Fruit fly (Drosophila melanogaster) whole organism, embryonic: ENCODE results near the gene brat.

Experiments used
- Bdp1 ChIP-seq: fragments of 200-800 bp; sonication (Bioruptor generic); optimal IDR thresholded peaks from 3 replicates; lab custom pipeline; 2016; ENCODE audit warnings: missing biosample characterization, missing genetic modification characterization
- Blimp-1 ChIP-seq: fragments of 200-800 bp; sonication (Bioruptor generic); optimal IDR thresholded peaks from 3 replicates; lab custom pipeline; 2018; ENCODE audit warnings: missing biosample characterization, missing genetic modification characterization, mild to moderate bottlenecking, moderate library complexity, missing genetic modification reagents
- CG10959 ChIP-seq: fragments of 200-800 bp; sonication (Bioruptor generic); IDR thresholded peaks from 2 replicates; pipeline ENCODE4 v1.3.6; 2022; ENCODE audit warnings: missing biosample characterization, missing genetic modification characterization
- CG11723 ChIP-seq: fragments of 200-800 bp; sonication (Bioruptor generic); optimal IDR thresholded peaks from 2 replicates; lab custom pipeline; 2017; ENCODE audit warnings: missing biosample characterization, mild to moderate bottlenecking, missing genetic modification characterization
- CG12299 ChIP-seq: fragments of 200-800 bp; sonication (Bioruptor generic); optimal IDR thresholded peaks from 2 replicates; lab custom pipeline; 2018; ENCODE audit warnings: missing biosample characterization, mild to moderate bottlenecking, missing genetic modification characterization
- CG14667 ChIP-seq: fragments of 200-800 bp; sonication (Bioruptor generic); IDR thresholded peaks from 2 replicates; pipeline ENCODE4 v1.3.6; 2022; ENCODE audit warnings: missing biosample characterization, missing genetic modification characterization
- CG15479 ChIP-seq: fragments of 200-800 bp; sonication (Bioruptor generic); optimal IDR thresholded peaks from 3 replicates; lab custom pipeline; 2019; ENCODE audit warnings: missing biosample characterization, mild to moderate bottlenecking, missing genetic modification characterization, moderate library complexity
- CG1602 ChIP-seq: fragments of 200-800 bp; sonication (Bioruptor generic); optimal IDR thresholded peaks from 3 replicates; lab custom pipeline; 2016; ENCODE audit warnings: missing biosample characterization, missing genetic modification characterization
- CG17328 ChIP-seq: fragments of 200-800 bp; sonication (Bioruptor generic); IDR thresholded peaks from 2 replicates; pipeline ENCODE4 v1.3.6; 2022; ENCODE audit warnings: missing biosample characterization, missing genetic modification characterization
- CG1832 ChIP-seq: fragments of 200-800 bp; sonication (Bioruptor generic); optimal IDR thresholded peaks from 2 replicates; lab custom pipeline; 2017; ENCODE audit warnings: missing biosample characterization, mild to moderate bottlenecking, missing genetic modification characterization, inconsistent platforms
- CG2202 ChIP-seq: fragments of 200-800 bp; sonication (Bioruptor generic); optimal IDR thresholded peaks from 2 replicates; lab custom pipeline; 2018; ENCODE audit warnings: missing biosample characterization, mild to moderate bottlenecking, missing genetic modification characterization
- CG2678 ChIP-seq: fragments of 200-800 bp; sonication (Bioruptor generic); optimal IDR thresholded peaks from 3 replicates; lab custom pipeline; 2019; ENCODE audit warnings: missing biosample characterization, mild to moderate bottlenecking, missing genetic modification characterization, moderate library complexity
- CG43689 ChIP-seq: fragments of 200-800 bp; sonication (Bioruptor generic); IDR thresholded peaks from 2 replicates; pipeline ENCODE4 v1.3.6; 2022; ENCODE audit warnings: missing biosample characterization, missing genetic modification characterization
- CG7372 ChIP-seq: fragments of 200-800 bp; sonication (Bioruptor generic); IDR thresholded peaks from 2 replicates; pipeline ENCODE4 v1.3.6; 2022; ENCODE audit warnings: missing biosample characterization, missing genetic modification characterization
- CG8290 ChIP-seq, 3 experiments: fragments of 200-800 bp; sonication (Bioruptor generic); optimal IDR thresholded peaks; 2 replicates each; lab custom pipeline; 2016 to 2019; ENCODE audit warnings: missing biosample characterization in 3 of 3, missing genetic modification characterization in 3 of 3, mild to moderate bottlenecking in 2 of 3, moderate library complexity in 1 of 3
- D ChIP-seq, 2 experiments: fragments of 200-800 bp in 1 of 2; fragments of >200 bp in 1 of 2; sonication (Bioruptor generic) in 1 of 2; optimal IDR thresholded peaks; 2 replicates in 1 of 2; 3 replicates in 1 of 2; lab custom pipeline; 2017; ENCODE audit warnings: mild to moderate bottlenecking in 1 of 2, missing biosample characterization in 1 of 2, missing genetic modification characterization in 1 of 2, missing genetic modification reagents in 1 of 2
- Deaf1 ChIP-seq: fragments of 200-800 bp; optimal IDR thresholded peaks from 3 replicates; lab custom pipeline; 2019; ENCODE audit warnings: missing biosample characterization, mild to moderate bottlenecking, missing genetic modification characterization, moderate library complexity
- Dip2 ChIP-seq: fragments of 200-800 bp; sonication (Bioruptor generic); IDR thresholded peaks from 2 replicates; pipeline ENCODE4 v1.3.6; 2022; ENCODE audit warnings: missing biosample characterization, missing genetic modification characterization
- Hr51 ChIP-seq, 2 experiments: fragments of 200-800 bp; sonication (Bioruptor generic); optimal IDR thresholded peaks; 2 replicates in 1 of 2; 3 replicates in 1 of 2; lab custom pipeline; 2016 to 2018; ENCODE audit warnings: missing biosample characterization in 2 of 2, missing genetic modification characterization in 2 of 2, mild to moderate bottlenecking in 1 of 2, moderate library complexity in 1 of 2
- Kr ChIP-seq: fragments of 200-800 bp; sonication (Bioruptor generic); optimal IDR thresholded peaks from 2 replicates; lab custom pipeline; 2017; ENCODE audit warnings: missing biosample characterization, mild to moderate bottlenecking, missing genetic modification characterization
- Med ChIP-seq: fragments of 200-800 bp; sonication (Bioruptor generic); peaks from one replicate; lab custom pipeline; 2016; ENCODE audit warnings: missing biosample characterization, missing genetic modification characterization, mild to moderate bottlenecking, inconsistent platforms, moderate library complexity
- Mrtf ChIP-seq: fragments of 200-800 bp; sonication (Bioruptor generic); IDR thresholded peaks from 3 replicates; pipeline ENCODE4 v1.3.6; 2022; ENCODE audit warnings: missing biosample characterization, missing genetic modification characterization
- Nf-YB ChIP-seq: fragments of 200-800 bp; sonication (Bioruptor generic); optimal IDR thresholded peaks from 3 replicates; lab custom pipeline; 2019; ENCODE audit warnings: missing biosample characterization, mild to moderate bottlenecking, missing genetic modification characterization, moderate library complexity
- NfI ChIP-seq: fragments of 200-800 bp; sonication (Bioruptor generic); optimal IDR thresholded peaks from 3 replicates; lab custom pipeline; 2018; ENCODE audit warnings: missing biosample characterization, mild to moderate bottlenecking, missing genetic modification characterization, moderate library complexity
- Sox100B ChIP-seq: fragments of 200-800 bp; sonication (Bioruptor generic); optimal IDR thresholded peaks from 3 replicates; lab custom pipeline; 2018; ENCODE audit warnings: missing biosample characterization, mild to moderate bottlenecking, missing genetic modification characterization
- Sox102F ChIP-seq: fragments of 200-800 bp; sonication (Bioruptor generic); optimal IDR thresholded peaks from 2 replicates; lab custom pipeline; 2018; ENCODE audit warnings: missing biosample characterization, mild to moderate bottlenecking, missing genetic modification characterization, moderate library complexity
- Stat92E ChIP-seq, 3 experiments: fragments of >200 bp in 2 of 3; fragments of 200-800 bp in 1 of 3; sonication (Bioruptor generic) in 1 of 3; optimal IDR thresholded peaks; 2 replicates each; lab custom pipeline; 2017 to 2019; ENCODE audit warnings: missing biosample characterization in 3 of 3, missing genetic modification characterization in 3 of 3, mild to moderate bottlenecking in 1 of 3, moderate library complexity in 1 of 3
- br ChIP-seq: fragments of >200 bp; optimal IDR thresholded peaks from 2 replicates; lab custom pipeline; 2017
- cas ChIP-seq: fragments of 200-800 bp; sonication (Bioruptor generic); IDR thresholded peaks from 2 replicates; pipeline ENCODE4 v1.3.6; 2022; ENCODE audit warnings: missing biosample characterization, missing genetic modification characterization
- caup ChIP-seq: fragments of 200-800 bp; sonication (Bioruptor generic); optimal IDR thresholded peaks from 3 replicates; lab custom pipeline; 2017; ENCODE audit warnings: missing biosample characterization, mild to moderate bottlenecking, missing genetic modification characterization, moderate library complexity; ENCODE audit not compliant: severe bottlenecking
- chinmo ChIP-seq: fragments of 200-800 bp; sonication (Bioruptor generic); IDR thresholded peaks from 4 replicates; pipeline ENCODE4 v1.3.6; 2022; ENCODE audit warnings: missing biosample characterization, missing genetic modification characterization; ENCODE audit not compliant: partially characterized antibody
- gcm2 ChIP-seq: fragments of 200-800 bp; sonication (Bioruptor generic); optimal IDR thresholded peaks from 2 replicates; lab custom pipeline; 2016; ENCODE audit warnings: missing biosample characterization, missing genetic modification characterization
- gem ChIP-seq: fragments of 200-800 bp; sonication (Bioruptor generic); optimal IDR thresholded peaks from 2 replicates; lab custom pipeline; 2019; ENCODE audit warnings: missing biosample characterization, mild to moderate bottlenecking, missing genetic modification characterization, moderate library complexity
- grau ChIP-seq: fragments of 200-800 bp; optimal IDR thresholded peaks from 3 replicates; lab custom pipeline; 2019; ENCODE audit warnings: missing biosample characterization, mild to moderate bottlenecking, missing genetic modification characterization, moderate library complexity
- h ChIP-seq: fragments of >200 bp; optimal IDR thresholded peaks from 2 replicates; lab custom pipeline; 2017
- jigr1 ChIP-seq: fragments of 200-800 bp; sonication (Bioruptor generic); IDR thresholded peaks from 3 replicates; pipeline ENCODE4 v1.3.6; 2022; ENCODE audit warnings: missing biosample characterization, missing genetic modification characterization
- luna ChIP-seq: fragments of 200-800 bp; sonication (Bioruptor generic); optimal IDR thresholded peaks from 2 replicates; lab custom pipeline; 2016; ENCODE audit warnings: missing biosample characterization, missing genetic modification characterization
- pb ChIP-seq: fragments of 200-800 bp; sonication (Bioruptor generic); optimal IDR thresholded peaks from 3 replicates; lab custom pipeline; 2016; ENCODE audit warnings: missing biosample characterization, missing genetic modification characterization
- ranshi ChIP-seq: fragments of 200-800 bp; sonication (Bioruptor generic); IDR thresholded peaks from 2 replicates; pipeline ENCODE4 v1.3.6; 2022; ENCODE audit warnings: missing biosample characterization, missing genetic modification characterization
- sc ChIP-seq, 3 experiments: fragments of >200 bp in 2 of 3; fragments of 200-800 bp in 1 of 3; sonication (Bioruptor generic) in 1 of 3; optimal IDR thresholded peaks; 2 replicates in 2 of 3; 3 replicates in 1 of 3; lab custom pipeline; 2017; ENCODE audit warnings: mild to moderate bottlenecking in 1 of 3, missing biosample characterization in 1 of 3, missing genetic modification characterization in 1 of 3, missing genetic modification reagents in 1 of 3
- sens-2 ChIP-seq: fragments of 200-800 bp; sonication (Bioruptor generic); IDR thresholded peaks from 2 replicates; pipeline ENCODE4 v1.3.6; 2022; ENCODE audit warnings: missing biosample characterization, missing genetic modification characterization
- slou ChIP-seq: fragments of 200-800 bp; sonication (Bioruptor generic); optimal IDR thresholded peaks from 3 replicates; lab custom pipeline; 2016; ENCODE audit warnings: missing biosample characterization, missing genetic modification characterization
- sqz ChIP-seq: fragments of 200-800 bp; sonication (Bioruptor generic); optimal IDR thresholded peaks from 3 replicates; lab custom pipeline; 2018; ENCODE audit warnings: missing biosample characterization, mild to moderate bottlenecking, missing genetic modification characterization
- tna ChIP-seq: fragments of 200-800 bp; sonication (Bioruptor generic); IDR thresholded peaks from 2 replicates; pipeline ENCODE4 v1.3.6; 2022; ENCODE audit warnings: missing biosample characterization, missing genetic modification characterization; ENCODE audit not compliant: partially characterized antibody
- twi ChIP-seq: fragments of 200-800 bp; optimal IDR thresholded peaks from 2 replicates; lab custom pipeline; 2019; ENCODE audit warnings: missing biosample characterization, mild to moderate bottlenecking, missing genetic modification characterization, moderate library complexity
- unc-4 ChIP-seq: fragments of 200-800 bp; sonication (Bioruptor generic); IDR thresholded peaks from 2 replicates; pipeline ENCODE4 v1.3.6; 2022; ENCODE audit warnings: missing biosample characterization, missing genetic modification characterization; ENCODE audit not compliant: partially characterized antibody

The brat gene

DNA sequence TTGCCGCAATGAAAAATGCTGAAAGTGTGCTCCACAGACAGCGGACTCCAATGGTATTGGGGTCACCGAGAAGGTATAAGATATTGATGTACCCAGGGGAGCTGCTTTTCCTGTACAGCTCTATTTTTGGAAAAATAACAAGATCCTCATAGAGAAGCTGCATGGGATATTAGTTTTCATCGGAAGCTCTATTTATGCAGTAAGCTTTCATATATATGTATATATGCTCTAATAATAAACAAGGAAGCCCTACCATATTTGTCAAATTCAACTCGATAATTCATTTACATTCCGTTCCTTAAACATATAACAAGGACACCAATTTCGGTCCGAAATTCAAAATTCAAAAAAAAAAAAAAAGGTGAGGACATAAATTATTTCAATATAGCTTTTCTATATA lies 31.9 kb upstream of the brat start, which contains the start of the genes CG17344 and CG43731:
Gene CG17344, plus strand, starts transcription at position 301 of the 400 bp plus-strand sequence.
Gene CG43731, plus strand, starts transcription at position 301 of the 400 bp plus-strand sequence.
- no peak for TF ChIP-seq Dip2 (GFP tag; lab: Robert Waterston, UW)
- no peak for TF ChIP-seq sqz (GFP tag; lab: Kevin White, UChicago)
- TF ChIP-seq jigr1 (GFP tag; lab: Robert Waterston, UW) = no peak
- no peak for TF ChIP-seq cas (GFP tag; lab: Robert Waterston, UW)
- TF ChIP-seq slou (GFP tag; lab: Kevin White, UChicago) = no peak
- TF ChIP-seq, all 482 proteins: peak for 0

DNA sequence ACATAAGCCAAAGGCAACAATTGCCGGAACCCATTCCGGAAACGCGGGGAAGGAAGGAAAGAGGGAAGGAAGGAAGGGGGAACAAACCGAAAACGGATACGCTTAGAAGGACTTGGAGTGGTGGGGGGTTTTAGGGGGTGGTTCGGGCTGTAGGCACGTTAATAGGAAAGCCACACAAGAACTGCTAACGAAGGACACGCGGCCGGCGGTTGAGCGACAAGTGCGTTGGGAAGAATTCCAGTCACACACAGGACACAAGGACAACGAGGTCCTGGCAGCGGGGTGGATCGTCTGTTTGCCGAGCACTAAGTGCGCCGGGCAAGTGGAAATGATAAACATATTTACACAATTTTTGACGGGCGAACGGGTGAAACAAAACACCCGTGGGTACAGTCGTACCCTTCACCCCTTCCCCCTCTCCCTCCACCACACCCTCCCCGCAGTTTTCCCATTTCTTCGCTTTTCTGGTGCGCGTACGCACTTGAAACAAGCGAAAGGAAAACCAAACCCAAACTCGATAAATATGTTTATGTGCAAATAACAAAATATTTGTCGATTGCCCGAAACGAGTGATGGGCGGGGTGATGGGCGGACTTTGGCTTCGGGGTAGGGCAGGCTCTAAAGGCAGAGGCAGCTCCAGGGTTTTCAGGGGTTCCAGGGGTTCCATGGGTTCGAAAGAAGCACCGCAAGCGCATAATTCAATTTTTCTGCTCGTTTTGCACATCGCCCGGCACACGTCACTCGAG lies 30.3 kb upstream of the brat start:
- TF ChIP-seq CG14667 = no peak
- no peak for TF ChIP-seq CG10959 (GFP tag; lab: Robert Waterston, UW)
- no peak for TF ChIP-seq CG1602 (GFP tag; lab: Kevin White, UChicago)
- peak; percentile 78 for TF ChIP-seq Kr (GFP tag; lab: Kevin White, UChicago)
- TF ChIP-seq pb (GFP tag; lab: Kevin White, UChicago) = no peak
- no peak for TF ChIP-seq sens-2 (GFP tag; lab: Robert Waterston, UW)
- TF ChIP-seq Blimp-1 (GFP tag; lab: Kevin White, UChicago) = no peak
- TF ChIP-seq caup (GFP tag; lab: Kevin White, UChicago) = no peak
- TF ChIP-seq CG8290 (GFP tag; optimal IDR thresholded peaks at IDR 0.05; lab: Kevin White, UChicago) = no peak
- no peak for TF ChIP-seq CG8290 (tag; optimal IDR thresholded peaks at IDR 0.05; lab: Kevin White, UChicago)
- TF ChIP-seq CG1832 (GFP tag; lab: Kevin White, UChicago) = no peak
- no peak for TF ChIP-seq CG12299 (tag; lab: Kevin White, UChicago)
- TF ChIP-seq CG2678 = no peak
- TF ChIP-seq Med (GFP tag; lab: Kevin White, UChicago) = peak; percentile 34
- no peak for TF ChIP-seq CG11723
- no peak for TF ChIP-seq unc-4 (GFP tag; lab: Robert Waterston, UW)
- TF ChIP-seq CG2202 (tag; lab: Kevin White, UChicago) = no peak
- TF ChIP-seq grau = no peak
- peak; percentile 19 for TF ChIP-seq CG15479 (GFP tag; lab: Kevin White, UChicago)
- TF ChIP-seq tna = no peak
- TF ChIP-seq luna = no peak
- TF ChIP-seq Deaf1 = no peak
- TF ChIP-seq chinmo (GFP tag; lab: Robert Waterston, UW) = no peak
- TF ChIP-seq NfI (GFP tag; lab: Kevin White, UChicago) = no peak
- TF ChIP-seq Nf-YB (GFP tag; lab: Kevin White, UChicago) = peak; percentile 4
- no peak for TF ChIP-seq Stat92E (GFP tag; optimal IDR thresholded peaks at IDR 0.05; lab: Kevin White, UChicago)
- no peak for TF ChIP-seq ranshi
- no peak for TF ChIP-seq gem
- TF ChIP-seq br (lab: Kevin White, UChicago) = no peak
- TF ChIP-seq Hr51 (GFP tag; optimal IDR thresholded peaks at IDR 0.05; lab: Kevin White, UChicago) = no peak
- TF ChIP-seq gcm2 (GFP tag; lab: Kevin White, UChicago) = no peak
- TF ChIP-seq Mrtf = no peak
- TF ChIP-seq Sox102F (GFP tag; lab: Kevin White, UChicago) = no peak
- TF ChIP-seq sc (optimal IDR thresholded peaks at IDR 0.05; lab: Kevin White, UChicago) = no peak
- TF ChIP-seq sc (GFP tag; optimal IDR thresholded peaks at IDR 0.05; lab: Kevin White, UChicago) = no peak
- no peak for TF ChIP-seq Bdp1 (GFP tag; lab: Kevin White, UChicago)
- TF ChIP-seq Sox100B (GFP tag; lab: Kevin White, UChicago) = no peak
- TF ChIP-seq CG43689 (GFP tag; lab: Robert Waterston, UW) = no peak
- no peak for TF ChIP-seq CG7372 (GFP tag; lab: Robert Waterston, UW)
- peak; percentile 6 for TF ChIP-seq twi (tag; lab: Kevin White, UChicago)
- TF ChIP-seq h (lab: Kevin White, UChicago) = no peak
- TF ChIP-seq CG17328 = no peak
- no peak for TF ChIP-seq D (optimal IDR thresholded peaks at IDR 0.05; lab: Kevin White, UChicago)
- TF ChIP-seq D (GFP tag; optimal IDR thresholded peaks at IDR 0.05; lab: Kevin White, UChicago) = no peak
